Worm (Caenorhabditis elegans): ENCODE results near the gene Y73B6BL.37.

Y73B6BL.37 gene

ce11 chrIV:6480978-6481377, 6.2 kb upstream of the Y73B6BL.37 start (continued):
- TF ChIP-seq F44E2.7 (GFP tag; IDR thresholded peaks at IDR 0.05) (no peak), hlh-11 (tag; optimal IDR thresholded peaks at IDR 0.05) (no peak), Y48G9A.11 (GFP tag; IDR thresholded peaks at IDR 0.05) (peak; percentile 60; the same call in 1 of the 2 replicates), tra-1 (GFP tag; IDR thresholded peaks at IDR 0.05) (peak; percentile 69; the same call in 1 of the 2 replicates), ceh-32 (tag; optimal IDR thresholded peaks at IDR 0.05; ENCODE audit: poor library complexity) (no peak), dmd-9 (GFP tag; IDR thresholded peaks at IDR 0.05) (peak; percentile 61; the same call in 1 of the 2 replicates), spr-1 (tag; optimal IDR thresholded peaks at IDR 0.05) (peak; percentile 54), ceh-28 (tag; optimal IDR thresholded peaks at IDR 0.05) (no peak), zip-11 (GFP tag; IDR thresholded peaks at IDR 0.05) (0 out of 2 replicates have a peak, but pooled peaks have one; percentile 41), lir-3 (tag; optimal IDR thresholded peaks at IDR 0.05) (peak; percentile 14), ZK337.2 (GFP tag; IDR thresholded peaks at IDR 0.05) (peak; percentile 78), snpc-4 (tag; optimal IDR thresholded peaks at IDR 0.05) (no peak), ceh-20 (GFP tag; IDR thresholded peaks at IDR 0.05) (0 out of 2 replicates have a peak, but pooled peaks have one; percentile 24), unc-130 (GFP tag; optimal IDR thresholded peaks at IDR 0.05) (peak; percentile 30), php-3 (GFP tag; IDR thresholded peaks at IDR 0.05) (peak; percentile 81), sdz-12 (GFP tag; optimal IDR thresholded peaks at IDR 0.05) (no peak), unc-39 (tag; optimal IDR thresholded peaks at IDR 0.05) (no peak), daf-16 (GFP tag; optimal IDR thresholded peaks at IDR 0.05) (peak; percentile 12 to 83), daf-16 (tag; optimal IDR thresholded peaks at IDR 0.05) (peak; percentile 55), nhr-6 (tag; optimal IDR thresholded peaks at IDR 0.05) (no peak), mes-2 (tag; optimal IDR thresholded peaks at IDR 0.05; ENCODE audit: poor library complexity, severe bottlenecking) (peak; percentile 71)

- TF ChIP-seq lin-1 (GFP tag; IDR thresholded peaks at IDR 0.05) (no peak), nhr-111 (GFP tag; optimal IDR thresholded peaks at IDR 0.05) (no peak), T26A8.4 (GFP tag; IDR thresholded peaks at IDR 0.05) (no peak), mep-1 (tag; optimal IDR thresholded peaks at IDR 0.05) (no peak), daf-19 (GFP tag; conservative IDR thresholded peaks at IDR 0.05) (no peak), ceh-20 (GFP tag; IDR thresholded peaks at IDR 0.05) (no peak), nhr-77 (tag; optimal IDR thresholded peaks at IDR 0.05) (no peak), daf-8 (GFP tag; IDR thresholded peaks at IDR 0.05) (no peak)
These were observed 4.8 kb downstream of the Y73B6BL.37 start for ce11 chrIV:6491915-6492314.

ce11 chrIV:6493299-6493698, 6.2 kb downstream of the Y73B6BL.37 start, which contains the start of gene Y73B6BL.44:
TSS of gene Y73B6BL.44 (plus strand) at chrIV:6493599.
- TF ChIP-seq mxl-2 (GFP tag; conservative IDR thresholded peaks at IDR 0.05) (no peak), ctbp-1 (GFP tag; IDR thresholded peaks at IDR 0.05) (no peak), sdz-12 (GFP tag; optimal IDR thresholded peaks at IDR 0.05) (no peak), saeg-2 (GFP tag; IDR thresholded peaks at IDR 0.05) (no peak), daf-12 (tag; optimal IDR thresholded peaks at IDR 0.05) (no peak), snpc-1.2 (GFP tag; IDR thresholded peaks at IDR 0.05) (no peak), Y48G9A.11 (GFP tag; IDR thresholded peaks at IDR 0.05) (no peak), dmd-6 (GFP tag; IDR thresholded peaks at IDR 0.05) (no peak), F10B5.3 (tag; optimal IDR thresholded peaks at IDR 0.05) (no peak), skn-1 (tag; optimal IDR thresholded peaks at IDR 0.05) (no peak)

ce11 chrIV:6496103-6496502, 9.0 kb downstream of the Y73B6BL.37 start:
- TF ChIP-seq ceh-62 (tag; optimal IDR thresholded peaks at IDR 0.05) (no peak), Y5F2A.4 (GFP tag; optimal IDR thresholded peaks at IDR 0.05) (no peak), nhr-77 (tag; optimal IDR thresholded peaks at IDR 0.05) (no peak), jun-1 (tag; optimal IDR thresholded peaks at IDR 0.05) (no peak), ZK337.2 (GFP tag; IDR thresholded peaks at IDR 0.05) (no peak), F37D6.2 (tag; optimal IDR thresholded peaks at IDR 0.05) (no peak), gei-8 (GFP tag; optimal IDR thresholded peaks at IDR 0.05) (no peak), unc-62 (GFP tag; optimal IDR thresholded peaks at IDR 0.05 in 1 of 2) (no peak), unc-62 (tag; optimal IDR thresholded peaks at IDR 0.05) (no peak), lin-1 (GFP tag; IDR thresholded peaks at IDR 0.05) (no peak)
